Worm (Caenorhabditis elegans) whole organism, young adult: ENCODE data around the gene sru-17.

ENCODE experiments used
- ama-1 ChIP-seq, 3 experiments: fragments of 150-350 bp in 1 of 3; sonication (generic microtip) in 2 of 3; optimal IDR thresholded peaks; 2 replicates each; lab custom pipeline; 2014 to 2018; ENCODE audit warnings: missing biosample characterization in 2 of 3, missing genetic modification characterization in 2 of 3, missing genetic modification reagents in 2 of 3
- rcor-1 ChIP-seq: fragments of 200-800 bp; sonication (Bioruptor generic); IDR thresholded peaks from 2 replicates; pipeline ENCODE4 v1.3.6; 2022; ENCODE audit warnings: missing genetic modification reagents, missing genetic modification characterization, missing compliant biosample characterization
- snpc-4 ChIP-seq, 5 experiments: fragments of 150-350 bp in 1 of 5; sonication (generic microtip) in 4 of 5; optimal IDR thresholded peaks; 2 replicates each; lab custom pipeline; 2014 to 2018; ENCODE audit warnings: missing genetic modification characterization in 5 of 5, missing biosample characterization in 3 of 5, antibody characterized with exemption in 2 of 5, mild to moderate bottlenecking in 2 of 5, missing compliant biosample characterization in 2 of 5, missing genotype in 2 of 5, moderate library complexity in 2 of 5, missing genetic modification reagents in 1 of 5

- TF ChIP-seq rcor-1 (GFP tag; lab: Robert Waterston, UW) (no peak), snpc-4 (GFP tag; optimal IDR thresholded peaks at IDR 0.05; lab: Kevin White, UChicago) (no peak), snpc-4 (tag; optimal IDR thresholded peaks at IDR 0.05; lab: Kevin White, UChicago) (no peak), ama-1 (optimal IDR thresholded peaks at IDR 0.05; lab: Kevin White, UChicago) (no peak), ama-1 (GFP tag; optimal IDR thresholded peaks at IDR 0.05; lab: Kevin White, UChicago) (no peak)
These were observed 43.5 kb downstream of the sru-17 start for ce11 chrIV:12549014-12549413.
